Worm (Caenorhabditis elegans) whole organism, L2 larva: ENCODE measurements around the gene T16G1.3.

Experiments used
- F13H6.1 ChIP-seq: sonication (generic microtip); optimal IDR thresholded peaks from 2 replicates; lab custom pipeline; 2016; ENCODE audit warnings: missing genetic modification characterization, missing compliant biosample characterization
- alr-1 ChIP-seq: fragments of 150-350 bp; optimal IDR thresholded peaks from 2 replicates; lab custom pipeline; 2014; ENCODE audit warnings: missing biosample characterization, missing genetic modification characterization
- nhr-237 ChIP-seq: fragments of 150-350 bp; optimal IDR thresholded peaks from 2 replicates; lab custom pipeline; 2014; ENCODE audit warnings: missing biosample characterization, missing genetic modification characterization
- nhr-6 ChIP-seq: fragments of 150-350 bp; optimal IDR thresholded peaks from 2 replicates; lab custom pipeline; 2014; ENCODE audit warnings: missing biosample characterization, missing genetic modification characterization

DNA sequence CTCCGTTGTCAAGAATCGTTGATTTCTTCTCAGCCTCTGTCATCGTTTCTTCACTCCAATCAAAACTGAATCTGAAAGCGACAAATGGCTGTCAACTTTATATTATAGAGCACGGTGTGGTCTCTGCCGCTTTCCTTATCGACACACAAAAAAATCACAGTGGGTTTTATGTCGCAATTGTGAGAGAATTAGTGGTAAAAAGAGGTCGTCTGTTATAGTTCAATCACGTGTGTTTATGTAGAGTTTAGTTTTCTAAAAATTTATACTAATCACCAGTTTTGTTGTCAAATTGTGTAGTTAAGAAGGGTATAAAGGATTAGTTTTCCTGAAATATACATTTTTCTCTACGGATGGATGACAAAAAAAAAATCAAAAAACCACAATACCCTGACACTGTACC, 9.2 kb downstream of the T16G1.3 start, which contains the start of gene T16G1.7:
- TF ChIP-seq alr-1 (tag; lab: Kevin White, UChicago): no peak
- TF ChIP-seq F13H6.1: no peak
- TF ChIP-seq nhr-237 (tag; lab: Kevin White, UChicago): no peak
- no peak for TF ChIP-seq nhr-6 (tag; lab: Kevin White, UChicago)
